Worm (Caenorhabditis elegans): ENCODE measurements around the gene attf-3.

Gene attf-3

DNA sequence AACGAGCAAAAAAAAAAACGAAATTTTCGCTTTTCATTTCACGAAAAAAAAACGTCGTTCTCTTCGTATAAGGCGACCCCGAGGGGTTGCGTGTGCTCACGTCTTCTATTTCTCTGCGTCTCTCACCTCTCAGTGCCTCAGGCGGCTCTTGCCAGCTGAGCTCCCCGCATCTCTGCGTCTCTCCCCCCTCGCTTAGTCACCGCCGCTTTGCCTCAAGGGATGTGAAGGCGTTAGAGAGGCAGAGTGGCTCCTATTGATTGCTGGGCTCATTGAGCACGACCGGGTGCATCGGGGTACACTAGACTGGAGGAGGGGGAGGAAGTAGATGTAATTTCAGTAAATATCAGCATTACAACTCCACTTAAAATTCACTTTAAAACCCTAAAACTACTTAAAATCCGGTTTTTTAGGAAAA, 60.6 kb downstream of the attf-3 start (continued):
- TF ChIP-seq pqm-1 (tag; optimal IDR thresholded peaks at IDR 0.05) = no peak
- 0 out of 2 replicates have a peak, but pooled peaks have one; percentile 11 for TF ChIP-seq lin-38 (GFP tag; IDR thresholded peaks at IDR 0.05)
- no peak for TF ChIP-seq ceh-82 (tag; optimal IDR thresholded peaks at IDR 0.05)
- TF ChIP-seq skn-1 (tag; optimal IDR thresholded peaks at IDR 0.05) = no peak
- TF ChIP-seq fos-1 (tag; optimal IDR thresholded peaks at IDR 0.05) = no peak
- no peak for TF ChIP-seq nhr-76 (tag; optimal IDR thresholded peaks at IDR 0.05)
- no peak for TF ChIP-seq mdt-29 (GFP tag; IDR thresholded peaks at IDR 0.05)
- TF ChIP-seq lin-15B (tag; optimal IDR thresholded peaks at IDR 0.05) = no peak
- TF ChIP-seq nhr-237 (tag; optimal IDR thresholded peaks at IDR 0.05) = no peak
- TF ChIP-seq dmd-8 (GFP tag; IDR thresholded peaks at IDR 0.05) = peak; percentile 51; the same call in 1 of the 2 replicates
- TF ChIP-seq lin-13 (GFP tag; optimal IDR thresholded peaks at IDR 0.05) = no peak
- no peak for TF ChIP-seq lir-3 (tag; optimal IDR thresholded peaks at IDR 0.05)
- TF ChIP-seq ces-1 (GFP tag; optimal IDR thresholded peaks at IDR 0.05) = no peak
- TF ChIP-seq spr-1 (tag; optimal IDR thresholded peaks at IDR 0.05) = no peak
- TF ChIP-seq F49E8.2 (tag; optimal IDR thresholded peaks at IDR 0.05; ENCODE audit: borderline replicate concordance) = no peak
- TF ChIP-seq nhr-11 (tag; optimal IDR thresholded peaks at IDR 0.05) = no peak
- no peak for TF ChIP-seq daf-8 (GFP tag; IDR thresholded peaks at IDR 0.05)
- no peak for TF ChIP-seq lin-39 (tag; optimal IDR thresholded peaks at IDR 0.05)
- no peak for TF ChIP-seq ztf-11 (tag; optimal IDR thresholded peaks at IDR 0.05)
- no peak for TF ChIP-seq dmd-9 (GFP tag; IDR thresholded peaks at IDR 0.05)
- TF ChIP-seq aha-1 (tag) = peak; percentile 93
- TF ChIP-seq ceh-20 (GFP tag; IDR thresholded peaks at IDR 0.05) = peak; percentile 68
- TF ChIP-seq nhr-10 (tag; optimal IDR thresholded peaks at IDR 0.05) = no peak
- no peak for TF ChIP-seq gei-8 (GFP tag; optimal IDR thresholded peaks at IDR 0.05)
- peak; percentile 47 for TF ChIP-seq dmd-6 (GFP tag; IDR thresholded peaks at IDR 0.05)
- TF ChIP-seq tra-1 (GFP tag; IDR thresholded peaks at IDR 0.05) = peak; percentile 62; the same call in 1 of the 2 replicates
- no peak for TF ChIP-seq ceh-28 (tag; optimal IDR thresholded peaks at IDR 0.05)
- TF ChIP-seq saeg-2 (GFP tag; IDR thresholded peaks at IDR 0.05) = no peak
- TF ChIP-seq mep-1 (tag; optimal IDR thresholded peaks at IDR 0.05) = peak; percentile 46
- TF ChIP-seq mes-2 (tag; optimal IDR thresholded peaks at IDR 0.05; ENCODE audit: poor library complexity, severe bottlenecking) = peak; percentile 55
- no peak for TF ChIP-seq jun-1 (tag; optimal IDR thresholded peaks at IDR 0.05)
- TF ChIP-seq lin-29 (GFP tag; IDR thresholded peaks at IDR 0.05) = no peak
- no peak for TF ChIP-seq Y48G9A.11 (GFP tag; IDR thresholded peaks at IDR 0.05)
- no peak for TF ChIP-seq ZK337.2 (GFP tag; IDR thresholded peaks at IDR 0.05)
- no peak for TF ChIP-seq dve-1 (tag; optimal IDR thresholded peaks at IDR 0.05; ENCODE audit: insufficient read depth)
- TF ChIP-seq ceh-44 (GFP tag; IDR thresholded peaks at IDR 0.05) = no peak
- no peak for TF ChIP-seq T20F7.1 (GFP tag; optimal IDR thresholded peaks at IDR 0.05)
- TF ChIP-seq mxl-2 (GFP tag; conservative IDR thresholded peaks at IDR 0.05) = no peak
- TF ChIP-seq sdz-12 (GFP tag; optimal IDR thresholded peaks at IDR 0.05) = no peak
- TF ChIP-seq nhr-77 (tag; optimal IDR thresholded peaks at IDR 0.05) = no peak
- no peak for TF ChIP-seq ZK546.5 (tag; optimal IDR thresholded peaks at IDR 0.05)
- TF ChIP-seq R02D3.7 (tag; optimal IDR thresholded peaks at IDR 0.05) = no peak
- TF ChIP-seq lsy-2 (tag; optimal IDR thresholded peaks at IDR 0.05) = peak; percentile 61 to 68
- TF ChIP-seq pha-4 (GFP tag; IDR thresholded peaks at IDR 0.05) = no peak
- TF ChIP-seq pha-4 (tag; optimal IDR thresholded peaks at IDR 0.05) = no peak
- TF ChIP-seq nhr-25 (tag; optimal IDR thresholded peaks at IDR 0.05; ENCODE audit: borderline replicate concordance, insufficient read depth) = no peak
- peak; percentile 80 for TF ChIP-seq F37D6.2 (tag; optimal IDR thresholded peaks at IDR 0.05)
- 0 out of 2 replicates have a peak, but pooled peaks have one; percentile 42 for TF ChIP-seq vab-7 (GFP tag; IDR thresholded peaks at IDR 0.05)
- peak; percentile 84 for TF ChIP-seq hlh-11 (tag; optimal IDR thresholded peaks at IDR 0.05)
- no peak for TF ChIP-seq F26F4.8 (GFP tag; conservative IDR thresholded peaks at IDR 0.05)
- TF ChIP-seq Y105C5A.15 (GFP tag; IDR thresholded peaks at IDR 0.05) = no peak
- TF ChIP-seq nhr-28 (tag; optimal IDR thresholded peaks at IDR 0.05) = no peak
- no peak for TF ChIP-seq Y5F2A.4 (GFP tag; optimal IDR thresholded peaks at IDR 0.05)

Data from whole organism, L4 larva.